Worm (Caenorhabditis elegans) whole organism, young adult: ENCODE measurements around the gene Y116F11B.17.
A peak's percentile ranks its signal among the peaks of the same experiment; 100 is the strongest.

ENCODE experiments used
- C06A6.2 ChIP-seq: fragments of 200-800 bp; sonication (Bioruptor generic); conservative IDR thresholded peaks from 2 replicates; pipeline ENCODE4 v1.3.6; 2022; ENCODE audit warnings: missing genetic modification characterization, missing compliant biosample characterization
- D2030.7 ChIP-seq: fragments of 200-800 bp; sonication (Bioruptor generic); IDR thresholded peaks from 2 replicates; pipeline ENCODE4 v1.3.6; 2022; ENCODE audit warnings: missing genetic modification reagents, missing genetic modification characterization, missing compliant biosample characterization
- F37B4.10 ChIP-seq: fragments of 200-800 bp; sonication (Bioruptor generic); IDR thresholded peaks from 2 replicates; pipeline ENCODE4 v1.3.6; 2022; ENCODE audit warnings: missing genetic modification characterization, missing compliant biosample characterization
- F49E8.2 ChIP-seq: sonication (generic microtip); optimal IDR thresholded peaks from 3 replicates; lab custom pipeline; 2017; ENCODE audit warnings: missing genetic modification characterization, mild to moderate bottlenecking, missing compliant biosample characterization, antibody characterized with exemption, moderate library complexity; ENCODE audit not compliant: insufficient read depth
- T26A5.8 ChIP-seq: sonication (generic microtip); optimal IDR thresholded peaks from 2 replicates; lab custom pipeline; 2016; ENCODE audit warnings: missing genetic modification characterization, missing compliant biosample characterization
- Y56A3A.18 ChIP-seq: fragments of 200-800 bp; sonication (Bioruptor generic); IDR thresholded peaks from 2 replicates; pipeline ENCODE4 v1.3.6; 2022; ENCODE audit warnings: missing genetic modification reagents, missing genetic modification characterization, missing compliant biosample characterization
- Y67H2A.10 ChIP-seq: fragments of 200-800 bp; sonication (Bioruptor generic); conservative IDR thresholded peaks from 2 replicates; pipeline ENCODE4 v1.3.6; 2022; ENCODE audit warnings: missing genetic modification reagents, missing genetic modification characterization, missing compliant biosample characterization
- aptf-2 ChIP-seq: fragments of 200-800 bp; sonication (Bioruptor generic); conservative IDR thresholded peaks from 2 replicates; pipeline ENCODE4 v1.3.6; 2022; ENCODE audit warnings: missing genetic modification reagents, missing genetic modification characterization, missing compliant biosample characterization
- aptf-3 ChIP-seq: fragments of 200-800 bp; sonication (Bioruptor generic); IDR thresholded peaks from 2 replicates; pipeline ENCODE4 v1.3.6; 2022; ENCODE audit warnings: missing genetic modification characterization, missing compliant biosample characterization
- attf-3 ChIP-seq: fragments of 200-800 bp; sonication (Bioruptor generic); conservative IDR thresholded peaks from 2 replicates; pipeline ENCODE4 v1.3.6; 2022; ENCODE audit warnings: missing genetic modification reagents, missing genetic modification characterization, missing compliant biosample characterization
- bed-1 ChIP-seq: fragments of 200-800 bp; sonication (Bioruptor generic); IDR thresholded peaks from 2 replicates; pipeline ENCODE4 v1.3.6; 2022; ENCODE audit warnings: missing genetic modification reagents, missing genetic modification characterization, missing compliant biosample characterization
- cebp-1 ChIP-seq, 2 experiments: fragments of 200-800 bp in 1 of 2; sonication (Bioruptor generic) in 1 of 2; sonication (generic microtip) in 1 of 2; IDR thresholded peaks in 1 of 2; optimal IDR thresholded peaks in 1 of 2; 2 replicates each; pipeline versions ENCODE4 v1.3.6 to Lab custom; 2017 to 2022; ENCODE audit warnings: missing compliant biosample characterization in 2 of 2, missing genetic modification characterization in 2 of 2, mild to moderate bottlenecking in 1 of 2, missing genetic modification reagents in 1 of 2, moderate library complexity in 1 of 2
- cebp-2 ChIP-seq: fragments of 200-800 bp; sonication (Bioruptor generic); IDR thresholded peaks from 2 replicates; pipeline ENCODE4 v1.3.6; 2022; ENCODE audit warnings: missing genetic modification characterization, missing compliant biosample characterization
- ceh-79 ChIP-seq: sonication (generic microtip); optimal IDR thresholded peaks from 2 replicates; lab custom pipeline; 2017; ENCODE audit warnings: mild to moderate bottlenecking, missing genetic modification characterization, missing compliant biosample characterization
- ceh-91 ChIP-seq: fragments of 200-800 bp; sonication (Bioruptor generic); IDR thresholded peaks from 2 replicates; pipeline ENCODE4 v1.3.6; 2022; ENCODE audit warnings: missing genetic modification reagents, missing genetic modification characterization, missing compliant biosample characterization
- dpl-1 ChIP-seq: fragments of 150-350 bp; optimal IDR thresholded peaks from 2 replicates; lab custom pipeline; 2014; ENCODE audit warnings: missing biosample characterization, missing genetic modification reagents, missing genetic modification characterization
- egl-44 ChIP-seq: fragments of 200-800 bp; sonication (Bioruptor generic); IDR thresholded peaks from 2 replicates; pipeline ENCODE4 v1.3.6; 2022; ENCODE audit warnings: missing genetic modification reagents, missing genetic modification characterization, missing compliant biosample characterization
- egrh-3 ChIP-seq: fragments of 200-800 bp; sonication (Bioruptor generic); IDR thresholded peaks from 2 replicates; pipeline ENCODE4 v1.3.6; 2022; ENCODE audit warnings: missing genetic modification reagents, missing genetic modification characterization, missing compliant biosample characterization
- gei-17 ChIP-seq: fragments of 200-800 bp; sonication (Bioruptor generic); optimal IDR thresholded peaks from 2 replicates; lab custom pipeline; 2018; ENCODE audit warnings: mild to moderate bottlenecking, missing genetic modification characterization, missing compliant biosample characterization
- hsf-1 ChIP-seq: fragments of 200-800 bp; sonication (Bioruptor generic); IDR thresholded peaks from 2 replicates; pipeline ENCODE4 v1.3.6; 2022; ENCODE audit warnings: missing genetic modification reagents, missing genetic modification characterization, missing compliant biosample characterization
- lag-1 ChIP-seq: fragments of 200-800 bp; sonication (Bioruptor generic); IDR thresholded peaks from 2 replicates; pipeline ENCODE4 v1.3.6; 2022; ENCODE audit warnings: missing genetic modification reagents, missing genetic modification characterization, missing compliant biosample characterization
- mcd-1 ChIP-seq: fragments of 200-800 bp; sonication (Bioruptor generic); IDR thresholded peaks from 2 replicates; pipeline ENCODE4 v1.3.6; 2022; ENCODE audit warnings: missing genetic modification reagents, missing genetic modification characterization, missing compliant biosample characterization
- mel-28 ChIP-seq: sonication (generic microtip); optimal IDR thresholded peaks from 2 replicates; lab custom pipeline; 2016; ENCODE audit warnings: borderline replicate concordance, mild to moderate bottlenecking, missing genetic modification characterization, missing compliant biosample characterization
- mxl-1 ChIP-seq: sonication (generic microtip); optimal IDR thresholded peaks from 2 replicates; lab custom pipeline; 2016; ENCODE audit warnings: missing genetic modification characterization, missing compliant biosample characterization
- nhr-80 ChIP-seq: sonication (generic microtip); optimal IDR thresholded peaks from 2 replicates; lab custom pipeline; 2016; ENCODE audit warnings: missing genetic modification characterization, missing compliant biosample characterization
- pbrm-1 ChIP-seq: fragments of 200-800 bp; sonication (Bioruptor generic); IDR thresholded peaks from 2 replicates; pipeline ENCODE4 v1.3.6; 2022; ENCODE audit warnings: missing genetic modification reagents, missing genetic modification characterization, missing compliant biosample characterization
- pha-4 ChIP-seq: fragments of 150-350 bp; sonication (generic microtip); optimal IDR thresholded peaks from 2 replicates; lab custom pipeline; 2014; ENCODE audit warnings: missing biosample characterization, missing genetic modification reagents, missing genetic modification characterization
- sdz-38 ChIP-seq: sonication (generic microtip); optimal IDR thresholded peaks from 2 replicates; lab custom pipeline; 2016; ENCODE audit warnings: missing genotype, missing genetic modification characterization, missing compliant biosample characterization
- tbp1 ChIP-seq: fragments of 200-800 bp; sonication (Bioruptor generic); optimal IDR thresholded peaks from 2 replicates; lab custom pipeline; 2018; ENCODE audit warnings: mild to moderate bottlenecking, missing genetic modification characterization, missing compliant biosample characterization
- unc-62 ChIP-seq: fragments of 150-350 bp; optimal IDR thresholded peaks from 2 replicates; lab custom pipeline; 2014; ENCODE audit warnings: missing biosample characterization, missing genetic modification reagents, missing genetic modification characterization
- zfh-2 ChIP-seq: fragments of 200-800 bp; sonication (Bioruptor generic); conservative IDR thresholded peaks from 2 replicates; pipeline ENCODE4 v1.3.6; 2022; ENCODE audit warnings: missing genetic modification reagents, missing genetic modification characterization, missing compliant biosample characterization
- zim-3 ChIP-seq: sonication (generic microtip); optimal IDR thresholded peaks from 2 replicates; lab custom pipeline; 2017; ENCODE audit warnings: mild to moderate bottlenecking, missing genetic modification characterization, moderate library complexity, missing compliant biosample characterization
- ztf-6 ChIP-seq: fragments of 200-800 bp; sonication (Bioruptor generic); IDR thresholded peaks from 2 replicates; pipeline ENCODE4 v1.3.6; 2022; ENCODE audit warnings: missing genetic modification reagents, missing genetic modification characterization, missing compliant biosample characterization

Y116F11B.17 gene

DNA sequence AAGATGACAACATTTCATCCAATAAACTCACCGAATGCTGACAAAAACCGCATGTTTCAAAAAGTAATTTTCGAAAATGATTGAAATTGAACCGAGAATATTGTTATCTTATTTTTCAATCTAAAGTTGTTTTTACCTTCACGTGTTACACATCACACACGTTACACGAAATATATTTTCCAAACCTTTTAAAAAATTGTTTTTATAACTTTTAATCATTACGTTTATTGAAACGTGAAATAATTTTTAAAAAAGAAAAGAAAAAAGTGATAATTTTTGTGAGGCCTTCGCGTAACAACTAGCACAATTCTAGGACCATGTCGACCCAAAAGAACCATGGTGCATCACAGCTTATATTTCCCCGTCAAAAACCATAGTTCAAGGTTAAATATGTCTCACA, 27.1 kb downstream of the Y116F11B.17 start, which contains the start of gene M162.7:
TSS of gene M162.7 (minus strand) at position 101 of the 400 bp plus-strand sequence.
- TF ChIP-seq ceh-91 (GFP tag; lab: Robert Waterston, UW) (no peak), cebp-2 (GFP tag; lab: Robert Waterston, UW) (no peak), pbrm-1 (GFP tag; lab: Robert Waterston, UW) (no peak), F37B4.10 (no peak), C06A6.2 (GFP tag; lab: Robert Waterston, UW) (no peak), ztf-6 (GFP tag; lab: Robert Waterston, UW) (no peak), bed-1 (no peak), dpl-1 (GFP tag; lab: Kevin White, UChicago) (no peak), tbp1 (GFP tag; lab: Kevin White, UChicago) (no peak), D2030.7 (GFP tag; lab: Robert Waterston, UW) (no peak), cebp-1 (GFP tag; IDR thresholded peaks at IDR 0.05; lab: Robert Waterston, UW) (no peak), cebp-1 (tag; optimal IDR thresholded peaks at IDR 0.05; lab: Kevin White, UChicago) (no peak)

ce11 chrV:19790248-19790647, 31.7 kb downstream of the Y116F11B.17 start:
- no peak for TF ChIP-seq pbrm-1 (GFP tag; lab: Robert Waterston, UW)
- no peak for TF ChIP-seq lag-1 (GFP tag; lab: Robert Waterston, UW)
- no peak for TF ChIP-seq attf-3 (GFP tag; lab: Robert Waterston, UW)
- TF ChIP-seq T26A5.8 (tag; lab: Kevin White, UChicago): no peak
- TF ChIP-seq egrh-3 (GFP tag; lab: Robert Waterston, UW): peak; percentile 30; the same call in 1 of the 2 replicates
- no peak for TF ChIP-seq D2030.7 (GFP tag; lab: Robert Waterston, UW)
- TF ChIP-seq aptf-3 (GFP tag; lab: Robert Waterston, UW): no peak
- no peak for TF ChIP-seq unc-62 (GFP tag; lab: Kevin White, UChicago)
- TF ChIP-seq zfh-2: peak; percentile 82
- TF ChIP-seq mcd-1 (GFP tag; lab: Robert Waterston, UW): no peak
- TF ChIP-seq gei-17 (GFP tag; lab: Kevin White, UChicago): no peak
- TF ChIP-seq mel-28 (tag; lab: Kevin White, UChicago): no peak
- no peak for TF ChIP-seq egl-44 (GFP tag; lab: Robert Waterston, UW)
- no peak for TF ChIP-seq F37B4.10
- TF ChIP-seq F49E8.2: no peak

- peak; percentile 56 for TF ChIP-seq nhr-80 (tag; lab: Kevin White, UChicago)
- TF ChIP-seq mxl-1 (tag; lab: Kevin White, UChicago): no peak
Observed at ce11 chrV:19788360-19788759, 33.6 kb downstream of the Y116F11B.17 start, which contains the start of gene clec-258. Gene clec-258, plus strand, starts transcription at chrV:19788440.

- no peak for TF ChIP-seq zim-3 (tag; lab: Kevin White, UChicago)
- no peak for TF ChIP-seq pha-4 (tag; lab: Kevin White, UChicago)
- TF ChIP-seq Y56A3A.18 (GFP tag; lab: Robert Waterston, UW): no peak
- TF ChIP-seq Y67H2A.10: no peak
- TF ChIP-seq aptf-2 (GFP tag; lab: Robert Waterston, UW): no peak
- TF ChIP-seq ceh-79 (tag; lab: Kevin White, UChicago): no peak
Observed at ce11 chrV:19783829-19784228, 38.2 kb downstream of the Y116F11B.17 start, which contains the start of gene srt-45. Gene srt-45, plus strand, starts transcription at chrV:19784129.

DNA sequence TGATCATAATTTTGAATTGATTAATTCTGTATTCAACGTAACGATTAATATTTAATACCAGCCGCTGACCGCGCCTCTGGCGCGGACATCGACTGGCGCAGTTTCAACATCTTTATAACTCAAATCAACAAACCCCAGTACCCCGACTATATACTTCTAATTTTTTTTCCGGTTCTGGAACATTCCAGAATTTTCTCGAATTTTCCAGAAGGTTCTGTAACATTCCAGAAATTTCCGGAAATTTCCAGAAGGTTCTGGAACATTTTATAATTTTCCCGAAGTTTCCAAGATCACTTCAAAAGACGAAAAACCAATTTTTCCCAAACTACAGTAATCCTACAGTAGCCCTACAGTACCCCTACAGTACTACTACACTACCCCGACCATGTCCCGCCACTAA, 42.8 kb downstream of the Y116F11B.17 start:
- TF ChIP-seq hsf-1 (GFP tag; lab: Robert Waterston, UW): peak; percentile 91
- TF ChIP-seq aptf-2 (GFP tag; lab: Robert Waterston, UW): no peak
- TF ChIP-seq sdz-38 (tag; lab: Kevin White, UChicago): no peak
